Fruit fly (Drosophila melanogaster): ENCODE measurements around the gene Mur89F.

The Mur89F gene

DNA sequence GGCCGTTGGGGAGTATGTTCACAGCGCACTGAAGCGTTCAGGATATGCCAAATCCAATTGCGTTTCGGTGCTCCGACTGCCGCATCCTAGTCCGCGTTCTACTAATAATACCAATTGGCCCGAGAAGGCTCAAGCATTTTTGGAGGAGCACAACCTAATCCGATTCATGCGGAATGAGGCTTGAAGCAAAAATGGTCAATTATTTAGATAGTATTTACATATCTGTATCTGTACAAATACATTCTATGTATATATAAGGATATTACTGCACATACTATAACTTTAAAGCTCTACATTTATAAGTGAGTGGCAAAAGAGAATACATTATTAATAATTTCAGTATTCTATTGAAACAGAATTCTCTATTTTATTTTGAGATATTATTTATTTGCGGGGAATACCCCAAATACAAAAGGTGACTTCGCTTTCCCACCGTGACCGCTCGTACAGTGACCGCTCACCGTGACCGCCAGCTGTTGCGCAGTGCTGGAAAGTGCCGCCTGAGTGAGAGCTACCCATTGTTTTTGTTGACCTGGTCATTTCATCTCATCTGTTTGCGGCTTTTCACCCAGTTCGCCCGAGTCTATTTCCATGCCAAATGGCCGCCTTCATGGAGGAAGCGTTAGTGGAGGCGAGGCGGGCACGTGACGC lies 50.4 kb downstream of the Mur89F start, which contains the start of gene CG5292:
CG5292 (plus strand) TSS at position 486 of the 651 bp plus-strand sequence.
- TF ChIP-seq bab1 (GFP tag; optimal IDR thresholded peaks at IDR 0.05) (peak; percentile 70), CG14711 (tag; optimal IDR thresholded peaks at IDR 0.05) (peak; percentile 48), Mnt (GFP tag; optimal IDR thresholded peaks at IDR 0.05) (peak; percentile 80), Hr96 (GFP tag; optimal IDR thresholded peaks at IDR 0.05) (peak; percentile 34), Crg-1 (GFP tag; optimal IDR thresholded peaks at IDR 0.05) (peak; percentile 38), kay (GFP tag; ENCODE audit: borderline replicate concordance) (no peak), cic (GFP tag; optimal IDR thresholded peaks at IDR 0.05) (no peak), CG11617 (GFP tag; optimal IDR thresholded peaks at IDR 0.05) (peak; percentile 46), CG33017 (tag; optimal IDR thresholded peaks at IDR 0.05) (peak; percentile 65), CG7045 (GFP tag; optimal IDR thresholded peaks at IDR 0.05) (peak; percentile 12), Clk (GFP tag; optimal IDR thresholded peaks at IDR 0.05) (no peak), tj (GFP tag; optimal IDR thresholded peaks at IDR 0.05) (peak; percentile 37), CG7101 (tag; optimal IDR thresholded peaks at IDR 0.05) (peak; percentile 64), CG12768 (GFP tag; optimal IDR thresholded peaks at IDR 0.05) (no peak), CG1620 (GFP tag; optimal IDR thresholded peaks at IDR 0.05) (peak; percentile 54), ovo (GFP tag; optimal IDR thresholded peaks at IDR 0.05) (peak; percentile 55), cnc (optimal IDR thresholded peaks at IDR 0.05) (no peak), CG5204 (GFP tag; optimal IDR thresholded peaks at IDR 0.05) (peak; percentile 41), pad (GFP tag; optimal IDR thresholded peaks at IDR 0.05) (peak; percentile 31), toe (GFP tag; optimal IDR thresholded peaks at IDR 0.05) (peak; percentile 52)

DNA sequence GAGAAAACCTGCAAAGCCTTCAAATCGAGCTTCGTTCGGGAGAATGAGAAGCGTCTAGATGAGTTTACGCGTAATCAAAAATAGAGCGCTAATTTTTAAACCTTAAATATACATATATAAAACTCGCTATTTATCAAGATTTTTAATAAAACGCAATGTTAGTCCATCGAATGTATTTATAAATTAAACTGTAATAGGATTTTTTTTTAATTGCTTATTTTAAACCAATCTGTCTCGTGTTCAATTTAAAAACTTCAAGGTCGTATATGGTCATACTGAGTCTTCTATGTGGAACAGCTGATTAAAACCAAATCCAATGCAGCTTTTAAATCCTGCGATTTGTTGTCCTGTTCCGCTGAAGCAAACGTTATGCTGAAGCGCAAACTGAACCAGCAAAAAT lies 51.6 kb downstream of the Mur89F start, which contains the start of gene Smug:
Smug (plus strand) TSS at position 301 of the 400 bp plus-strand sequence.
- no peak for TF ChIP-seq CG5204 (GFP tag; optimal IDR thresholded peaks at IDR 0.05)

DNA sequence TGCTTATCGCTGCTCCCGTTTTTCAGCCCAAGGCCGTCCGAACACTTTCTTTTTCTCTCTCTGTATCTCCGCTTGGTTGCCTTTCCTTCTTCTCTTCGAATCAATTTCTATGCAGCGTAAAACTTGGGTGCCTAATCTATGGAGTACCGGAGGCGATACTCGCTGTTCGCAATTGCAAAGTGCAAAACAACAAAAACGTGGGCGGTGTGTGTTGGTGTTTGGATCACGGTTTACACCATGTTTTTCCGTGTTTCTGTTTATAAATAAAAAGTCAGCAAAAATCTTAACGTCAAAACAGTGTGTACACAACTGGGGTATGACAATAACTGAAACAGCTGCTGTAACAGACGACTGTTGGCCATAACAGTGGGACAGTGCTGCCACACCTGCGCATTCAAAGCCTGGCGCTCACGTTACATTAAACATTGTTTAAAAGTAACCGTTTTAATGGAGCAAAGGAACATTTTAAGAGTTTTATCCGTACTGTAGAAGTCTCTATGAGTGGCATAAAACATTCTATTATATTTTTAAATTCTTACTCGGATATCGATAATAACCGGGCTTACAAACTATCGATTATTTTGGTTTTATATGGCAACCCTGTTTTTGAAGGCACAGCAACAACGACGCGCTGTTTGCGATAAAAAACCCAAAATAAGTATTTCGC lies 52.7 kb downstream of the Mur89F start, which contains the start of the genes m-cup and Det:
m-cup (minus strand) TSS at position 333 of the 667 bp plus-strand sequence.
Det (plus strand) TSS at position 588 of the 667 bp plus-strand sequence.
- TF ChIP-seq bab1 (GFP tag; optimal IDR thresholded peaks at IDR 0.05) (peak; percentile 75), CG14711 (tag; optimal IDR thresholded peaks at IDR 0.05) (peak; percentile 89), Crg-1 (GFP tag; optimal IDR thresholded peaks at IDR 0.05) (no peak), cnc (optimal IDR thresholded peaks at IDR 0.05) (no peak), toe (GFP tag; optimal IDR thresholded peaks at IDR 0.05) (peak; percentile 54), Mnt (GFP tag; optimal IDR thresholded peaks at IDR 0.05) (peak; percentile 24), CG1620 (GFP tag; optimal IDR thresholded peaks at IDR 0.05) (peak; percentile 62), kay (GFP tag; ENCODE audit: borderline replicate concordance) (peak; percentile 17), pad (GFP tag; optimal IDR thresholded peaks at IDR 0.05) (peak; percentile 25), CG5204 (GFP tag; optimal IDR thresholded peaks at IDR 0.05) (peak; percentile 56), CG11617 (GFP tag; optimal IDR thresholded peaks at IDR 0.05) (no peak), tj (GFP tag; optimal IDR thresholded peaks at IDR 0.05) (peak; percentile 89), Hr96 (GFP tag; optimal IDR thresholded peaks at IDR 0.05) (peak; percentile 46)

DNA sequence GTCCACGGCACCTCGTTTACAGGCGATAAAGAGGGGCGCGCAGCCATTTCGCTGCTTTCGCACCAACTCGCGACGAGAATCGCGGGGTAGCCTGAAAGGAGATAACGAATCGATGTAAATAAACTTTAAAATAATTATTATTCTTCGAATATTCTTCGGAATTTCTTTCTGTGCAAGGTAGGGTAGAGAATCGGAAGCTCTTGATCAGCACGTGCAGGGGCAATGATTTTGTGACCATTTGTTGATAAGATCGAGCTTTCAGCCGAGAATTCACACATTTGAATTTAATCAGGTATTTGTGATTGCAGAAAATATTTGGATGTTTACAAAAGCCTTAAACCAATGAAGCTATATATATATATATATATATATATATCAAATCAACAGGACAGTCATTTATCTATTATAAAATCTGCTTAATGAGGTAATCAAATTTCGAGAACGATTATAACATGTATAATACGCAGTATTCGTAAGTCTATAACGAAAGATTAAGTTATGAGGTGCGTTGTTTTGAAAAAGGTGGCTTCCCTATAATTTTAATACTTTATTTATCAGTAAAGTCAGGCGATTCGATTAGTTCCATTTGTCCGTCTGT lies 54.2 kb downstream of the Mur89F start:
- TF ChIP-seq Clk (GFP tag; optimal IDR thresholded peaks at IDR 0.05), result no peak
- TF ChIP-seq CG1620 (GFP tag; optimal IDR thresholded peaks at IDR 0.05), result no peak
- peak; percentile 7 for TF ChIP-seq CG7101 (tag; optimal IDR thresholded peaks at IDR 0.05)
- no peak for TF ChIP-seq toe (GFP tag; optimal IDR thresholded peaks at IDR 0.05)
- TF ChIP-seq Mnt (GFP tag; optimal IDR thresholded peaks at IDR 0.05), result peak; percentile 43

DNA sequence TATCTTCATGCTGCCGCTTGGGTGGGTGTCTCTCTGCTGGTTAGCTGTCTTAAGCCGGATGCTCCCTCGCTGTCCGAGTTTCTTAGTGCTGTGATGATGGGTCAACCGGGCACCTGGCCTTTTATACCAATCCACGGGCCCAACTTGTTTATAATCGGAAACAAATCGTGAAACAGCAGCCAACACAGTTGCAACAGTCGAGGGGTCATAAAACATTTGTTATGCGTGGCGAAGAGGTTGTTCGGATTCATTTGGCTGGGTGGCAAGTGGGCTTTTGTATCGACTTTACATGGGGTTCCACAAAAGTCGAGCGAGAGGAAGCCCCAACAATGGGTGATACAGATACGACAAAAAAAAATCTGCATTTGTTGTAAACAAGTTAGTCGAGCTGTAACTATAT lies 59.6 kb downstream of the Mur89F start, which contains the start of gene TwdlW:
TwdlW (minus strand) TSS at position 101 of the 400 bp plus-strand sequence.
- TF ChIP-seq Mnt (GFP tag; optimal IDR thresholded peaks at IDR 0.05) (no peak), toe (GFP tag; optimal IDR thresholded peaks at IDR 0.05) (no peak)

DNA sequence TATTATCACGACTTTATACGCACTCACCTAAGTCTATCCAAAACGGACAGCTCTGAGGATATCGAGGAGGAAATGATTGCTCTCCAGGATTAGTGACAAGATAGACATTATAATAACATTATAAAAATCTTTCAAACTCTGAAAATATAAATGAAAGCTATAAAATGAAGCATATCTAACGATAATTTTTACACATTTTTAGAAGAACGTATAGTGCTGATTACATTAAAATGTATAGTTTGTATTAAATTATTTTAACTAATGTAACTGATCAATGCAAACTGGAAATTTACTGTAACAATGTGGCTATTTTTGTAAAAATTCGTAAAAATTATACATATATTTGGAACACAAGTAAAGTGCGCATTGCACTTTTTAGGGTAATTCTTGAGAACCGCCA lies 63.2 kb downstream of the Mur89F start, which contains the start of gene CG5265:
CG5265 (plus strand) TSS at position 301 of the 400 bp plus-strand sequence.
- TF ChIP-seq bab1 (GFP tag; optimal IDR thresholded peaks at IDR 0.05) (no peak), tj (GFP tag; optimal IDR thresholded peaks at IDR 0.05) (no peak), CG33017 (tag; optimal IDR thresholded peaks at IDR 0.05) (no peak), cic (GFP tag; optimal IDR thresholded peaks at IDR 0.05) (no peak), CG11617 (GFP tag; optimal IDR thresholded peaks at IDR 0.05) (no peak), ovo (GFP tag; optimal IDR thresholded peaks at IDR 0.05) (no peak), CG7045 (GFP tag; optimal IDR thresholded peaks at IDR 0.05) (no peak), Mnt (GFP tag; optimal IDR thresholded peaks at IDR 0.05) (no peak), CG5204 (GFP tag; optimal IDR thresholded peaks at IDR 0.05) (no peak), toe (GFP tag; optimal IDR thresholded peaks at IDR 0.05) (no peak), kay (GFP tag; ENCODE audit: borderline replicate concordance) (no peak), CG1620 (GFP tag; optimal IDR thresholded peaks at IDR 0.05) (no peak), CG7101 (tag; optimal IDR thresholded peaks at IDR 0.05) (no peak), Clk (GFP tag; optimal IDR thresholded peaks at IDR 0.05) (no peak), cnc (optimal IDR thresholded peaks at IDR 0.05) (no peak), Crg-1 (GFP tag; optimal IDR thresholded peaks at IDR 0.05) (no peak), CG12768 (GFP tag; optimal IDR thresholded peaks at IDR 0.05) (no peak), pad (GFP tag; optimal IDR thresholded peaks at IDR 0.05) (no peak), Hr96 (GFP tag; optimal IDR thresholded peaks at IDR 0.05) (no peak), CG14711 (tag; optimal IDR thresholded peaks at IDR 0.05) (no peak)
